Fruit fly (Drosophila melanogaster) whole organism, pupa: Measurements from ENCODE around the gene CG33253.

Experiments
- CG10348 ChIP-seq: fragments of 200-800 bp; sonication (Bioruptor generic); IDR thresholded peaks from 2 replicates; pipeline ENCODE4 v1.3.6; 2022; ENCODE audit warnings: missing biosample characterization, missing genetic modification characterization
- CG12605 ChIP-seq: fragments of 200-800 bp; sonication (Bioruptor generic); IDR thresholded peaks from 2 replicates; pipeline ENCODE4 v1.3.6; 2022; ENCODE audit warnings: missing biosample characterization, missing genetic modification characterization
- CG13204 ChIP-seq: fragments of 200-800 bp; sonication (Bioruptor generic); optimal IDR thresholded peaks from 2 replicates; lab custom pipeline; 2018; ENCODE audit warnings: missing biosample characterization, mild to moderate bottlenecking, missing genetic modification characterization, moderate library complexity
- CG14655 ChIP-seq: fragments of 200-800 bp; sonication (Bioruptor generic); optimal IDR thresholded peaks from 3 replicates; lab custom pipeline; 2017; ENCODE audit warnings: mild to moderate bottlenecking, missing biosample characterization, missing genetic modification reagents, missing genetic modification characterization
- CG15710 ChIP-seq: fragments of 200-800 bp; sonication (Bioruptor generic); optimal IDR thresholded peaks from 2 replicates; lab custom pipeline; 2018; ENCODE audit warnings: missing biosample characterization, mild to moderate bottlenecking, missing genetic modification characterization, moderate library complexity
- CG17806 ChIP-seq: fragments of 200-800 bp; sonication (Bioruptor generic); optimal IDR thresholded peaks from 2 replicates; lab custom pipeline; 2018; ENCODE audit warnings: missing biosample characterization, mild to moderate bottlenecking, missing genetic modification characterization, moderate library complexity
- CG32121 ChIP-seq: fragments of 200-800 bp; sonication (Bioruptor generic); IDR thresholded peaks from 2 replicates; pipeline ENCODE4 v1.3.6; 2022; ENCODE audit warnings: missing biosample characterization, missing genetic modification characterization
- CG34367 ChIP-seq: fragments of 200-800 bp; sonication (Bioruptor generic); optimal IDR thresholded peaks from 2 replicates; lab custom pipeline; 2018; ENCODE audit warnings: missing biosample characterization, mild to moderate bottlenecking, missing genetic modification characterization
- CG4496 ChIP-seq: fragments of 200-800 bp; sonication (Bioruptor generic); IDR thresholded peaks from 3 replicates; pipeline ENCODE4 v1.3.6; 2022; ENCODE audit warnings: missing biosample characterization, missing genetic modification characterization
- CG8159 ChIP-seq: fragments of 200-800 bp; sonication (Bioruptor generic); optimal IDR thresholded peaks from 3 replicates; lab custom pipeline; 2018; ENCODE audit warnings: missing biosample characterization, mild to moderate bottlenecking, missing genetic modification characterization, moderate library complexity
- CG8301 ChIP-seq: fragments of 200-800 bp; sonication (Bioruptor generic); optimal IDR thresholded peaks from 2 replicates; lab custom pipeline; 2018; ENCODE audit warnings: missing biosample characterization, mild to moderate bottlenecking, missing genetic modification characterization
- CG9948 ChIP-seq: fragments of 200-800 bp; sonication (Bioruptor generic); optimal IDR thresholded peaks from 2 replicates; lab custom pipeline; 2018; ENCODE audit warnings: missing biosample characterization, mild to moderate bottlenecking, missing genetic modification characterization, moderate library complexity
- D1 ChIP-seq: fragments of 200-800 bp; sonication (Bioruptor generic); optimal IDR thresholded peaks from 2 replicates; lab custom pipeline; 2018; ENCODE audit warnings: missing biosample characterization, mild to moderate bottlenecking, missing genetic modification characterization, moderate library complexity
- EcR ChIP-seq: fragments of 200-800 bp; sonication (Bioruptor generic); optimal IDR thresholded peaks from 3 replicates; lab custom pipeline; 2019; ENCODE audit warnings: missing biosample characterization, missing genetic modification characterization, mild to moderate bottlenecking, moderate library complexity, missing genetic modification reagents
- Ets98B ChIP-seq: fragments of 200-800 bp; sonication (Bioruptor generic); IDR thresholded peaks from 2 replicates; pipeline ENCODE4 v1.3.6; 2022; ENCODE audit warnings: missing biosample characterization, missing genetic modification characterization
- Pif1A ChIP-seq: fragments of 200-800 bp; sonication (Bioruptor generic); optimal IDR thresholded peaks from 3 replicates; lab custom pipeline; 2016; ENCODE audit warnings: missing biosample characterization, missing genetic modification characterization
- Pif1B ChIP-seq: fragments of 200-800 bp; sonication (Bioruptor generic); optimal IDR thresholded peaks from 3 replicates; lab custom pipeline; 2016; ENCODE audit warnings: missing biosample characterization, missing genetic modification characterization
- Snoo ChIP-seq: fragments of 200-800 bp; sonication (Bioruptor generic); optimal IDR thresholded peaks from 3 replicates; lab custom pipeline; 2017; ENCODE audit warnings: missing biosample characterization, mild to moderate bottlenecking, missing genetic modification characterization, inconsistent platforms
- fd96Ca ChIP-seq: fragments of 200-800 bp; sonication (Bioruptor generic); IDR thresholded peaks from 3 replicates; pipeline ENCODE4 v1.3.6; 2022; ENCODE audit warnings: missing biosample characterization, missing genetic modification characterization
- gl ChIP-seq: fragments of 200-800 bp; sonication (Bioruptor generic); optimal IDR thresholded peaks from 2 replicates; lab custom pipeline; 2018; ENCODE audit warnings: missing biosample characterization, mild to moderate bottlenecking, missing genetic modification characterization
- rn ChIP-seq: fragments of 200-800 bp; sonication (Bioruptor generic); IDR thresholded peaks from 2 replicates; pipeline ENCODE4 v1.3.6; 2022; ENCODE audit warnings: missing biosample characterization, missing genetic modification characterization

CG33253 gene

DNA sequence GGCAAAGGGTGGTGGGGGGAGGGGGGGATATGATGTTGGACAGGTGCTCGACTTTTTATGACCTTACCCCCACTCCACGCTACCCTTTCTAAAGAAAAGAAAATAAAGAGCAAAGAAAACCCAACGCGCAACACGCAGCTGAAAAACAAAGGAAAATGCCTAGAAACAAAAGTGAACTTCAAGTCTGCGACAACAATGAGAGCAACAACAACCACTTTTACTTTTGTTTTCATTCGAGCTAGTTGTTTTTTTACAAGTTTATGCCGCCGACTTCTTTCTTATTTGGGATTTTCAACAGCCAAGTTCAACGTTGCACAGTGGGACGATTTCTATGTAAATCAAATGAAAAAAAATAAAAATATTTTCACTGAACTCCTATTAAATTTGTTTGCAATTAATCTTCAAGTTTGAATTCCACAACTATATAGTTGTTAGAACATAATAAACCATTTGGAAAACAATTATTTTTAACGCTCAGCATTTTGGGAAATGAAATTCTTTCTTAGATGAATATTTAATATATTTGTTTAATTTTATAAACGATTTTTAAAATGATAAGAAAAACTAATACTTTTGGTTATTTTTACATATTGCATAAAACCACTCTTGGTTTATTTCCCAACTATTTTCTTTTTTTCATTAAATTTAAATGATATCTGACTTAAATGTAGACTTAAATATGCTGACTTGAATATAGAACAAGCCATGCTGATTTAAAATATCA is 41.5 kb downstream of the CG33253 start:
- TF ChIP-seq CG10348 (GFP tag; lab: Robert Waterston, UW) (no peak), Ets98B (no peak; the same call in 1 of the 2 replicates), CG8301 (peak; percentile 47), Snoo (tag; lab: Kevin White, UChicago) (peak; percentile 33), CG14655 (GFP tag; lab: Kevin White, UChicago) (peak; percentile 72), CG34367 (tag; lab: Kevin White, UChicago) (peak; percentile 24), D1 (tag; lab: Kevin White, UChicago) (peak; percentile 32), rn (GFP tag; lab: Robert Waterston, UW) (no peak), CG17806 (tag; lab: Kevin White, UChicago) (peak; percentile 43), CG9948 (tag; lab: Kevin White, UChicago) (peak; percentile 74), CG8159 (tag; lab: Kevin White, UChicago) (peak; percentile 81), CG15710 (tag; lab: Kevin White, UChicago) (peak; percentile 60), CG4496 (GFP tag; lab: Robert Waterston, UW) (no peak), Pif1B (GFP tag; lab: Kevin White, UChicago) (no peak), gl (tag; lab: Kevin White, UChicago) (no peak)

DNA sequence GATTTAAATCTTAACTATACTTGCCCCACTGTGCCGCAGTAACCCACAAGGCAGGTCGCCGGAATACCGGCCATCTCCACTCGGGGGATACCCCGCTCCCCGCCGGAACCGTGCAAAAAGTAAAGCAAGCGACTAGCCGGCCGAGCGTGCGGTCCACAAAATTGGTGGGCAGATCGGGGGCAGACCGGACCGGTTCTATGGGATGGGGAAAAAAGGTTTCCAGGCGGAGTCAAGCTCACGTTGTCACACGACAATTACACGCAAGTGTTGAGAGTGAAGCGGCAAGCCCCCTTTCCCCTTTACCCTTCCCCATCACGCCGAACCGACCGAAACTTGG is 42.1 kb downstream of the CG33253 start:
- TF ChIP-seq Ets98B (no peak), CG15710 (tag; lab: Kevin White, UChicago) (no peak), gl (tag; lab: Kevin White, UChicago) (no peak), CG32121 (GFP tag; lab: Robert Waterston, UW) (0 out of 2 replicates have a peak, but pooled peaks have one; percentile 12), Pif1A (GFP tag; lab: Kevin White, UChicago) (no peak), CG4496 (GFP tag; lab: Robert Waterston, UW) (peak; percentile 74), Snoo (tag; lab: Kevin White, UChicago) (no peak), D1 (tag; lab: Kevin White, UChicago) (no peak), CG8301 (no peak), rn (GFP tag; lab: Robert Waterston, UW) (no peak), CG13204 (GFP tag; lab: Kevin White, UChicago) (peak; percentile 93), CG12605 (GFP tag; lab: Robert Waterston, UW) (no peak), CG10348 (GFP tag; lab: Robert Waterston, UW) (0 out of 2 replicates have a peak, but pooled peaks have one; percentile 28), CG14655 (GFP tag; lab: Kevin White, UChicago) (no peak), CG17806 (tag; lab: Kevin White, UChicago) (no peak), CG9948 (tag; lab: Kevin White, UChicago) (no peak), Pif1B (GFP tag; lab: Kevin White, UChicago) (no peak), CG8159 (tag; lab: Kevin White, UChicago) (no peak), CG34367 (tag; lab: Kevin White, UChicago) (no peak), fd96Ca (no peak), EcR (peak; percentile 35)

DNA sequence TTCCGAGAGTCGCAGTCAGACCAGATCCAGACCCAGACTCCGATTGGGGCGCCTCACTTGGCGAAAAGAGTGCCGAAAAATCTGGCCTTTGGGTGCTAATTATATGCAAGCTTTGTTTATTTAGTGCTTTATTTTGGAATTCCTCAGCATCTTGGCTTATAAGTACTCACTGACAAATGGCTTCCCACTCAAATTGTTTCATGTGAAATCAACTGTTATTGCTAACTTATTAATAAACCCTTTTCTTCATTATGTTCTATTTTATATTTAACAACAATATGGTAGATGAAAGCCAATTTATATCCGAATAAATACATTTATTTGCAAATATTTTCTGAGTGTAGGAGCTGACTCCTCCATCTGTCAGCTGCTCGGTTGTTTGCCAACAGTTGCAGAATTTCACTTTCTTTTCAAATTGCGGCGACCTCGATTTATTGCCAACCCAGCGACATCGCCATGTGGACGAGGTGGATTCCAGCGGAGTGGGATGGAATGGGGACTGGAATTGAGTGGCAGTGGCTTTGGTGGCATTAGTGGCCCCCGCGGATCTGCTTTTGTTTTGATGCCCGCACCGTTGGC is 46.7 kb downstream of the CG33253 start:
- TF ChIP-seq CG32121 (GFP tag; lab: Robert Waterston, UW) (no peak), fd96Ca (0 out of 3 replicates have a peak, but pooled peaks have one; percentile 31), CG12605 (GFP tag; lab: Robert Waterston, UW) (0 out of 2 replicates have a peak, but pooled peaks have one; percentile 11), EcR (no peak), D1 (tag; lab: Kevin White, UChicago) (peak; percentile 45), CG17806 (tag; lab: Kevin White, UChicago) (peak; percentile 51), CG8301 (peak; percentile 82), CG10348 (GFP tag; lab: Robert Waterston, UW) (no peak), CG9948 (tag; lab: Kevin White, UChicago) (no peak), CG8159 (tag; lab: Kevin White, UChicago) (peak; percentile 66), Ets98B (peak; percentile 42; the same call in 1 of the 2 replicates), CG34367 (tag; lab: Kevin White, UChicago) (peak; percentile 20), Pif1A (GFP tag; lab: Kevin White, UChicago) (peak; percentile 74), CG14655 (GFP tag; lab: Kevin White, UChicago) (peak; percentile 79), CG4496 (GFP tag; lab: Robert Waterston, UW) (no peak), rn (GFP tag; lab: Robert Waterston, UW) (no peak), CG13204 (GFP tag; lab: Kevin White, UChicago) (no peak), CG15710 (tag; lab: Kevin White, UChicago) (peak; percentile 49), Pif1B (GFP tag; lab: Kevin White, UChicago) (peak; percentile 54), gl (tag; lab: Kevin White, UChicago) (no peak), Snoo (tag; lab: Kevin White, UChicago) (no peak)
